Fruit fly (Drosophila melanogaster) whole organism, embryonic: Measurements from ENCODE around the gene Abl.

Experiments
- Abd-B ChIP-seq: fragments of 200-800 bp; sonication (Bioruptor generic); optimal IDR thresholded peaks from 2 replicates; lab custom pipeline; 2018; ENCODE audit warnings: missing biosample characterization, mild to moderate bottlenecking, missing genetic modification characterization, moderate library complexity
- BtbVII ChIP-seq: fragments of 200-800 bp; sonication (Bioruptor generic); optimal IDR thresholded peaks from 3 replicates; lab custom pipeline; 2017; ENCODE audit warnings: missing biosample characterization, mild to moderate bottlenecking, missing genetic modification characterization
- CG10321 ChIP-seq: fragments of 200-800 bp; sonication (Bioruptor generic); IDR thresholded peaks from 2 replicates; pipeline ENCODE4 v1.3.6; 2022; ENCODE audit warnings: missing biosample characterization, missing genetic modification characterization
- CG11696 ChIP-seq: fragments of 200-800 bp; sonication (Bioruptor generic); IDR thresholded peaks from 2 replicates; pipeline ENCODE4 v1.3.6; 2022; ENCODE audit warnings: missing biosample characterization, missing genetic modification characterization
- CG12769 ChIP-seq: fragments of 200-800 bp; sonication (Bioruptor generic); optimal IDR thresholded peaks from 2 replicates; lab custom pipeline; 2019; ENCODE audit warnings: missing biosample characterization, mild to moderate bottlenecking, missing genetic modification characterization, moderate library complexity
- CG12942 ChIP-seq: fragments of 200-800 bp; sonication (Bioruptor generic); optimal IDR thresholded peaks from 3 replicates; lab custom pipeline; 2016; ENCODE audit warnings: missing biosample characterization, missing genetic modification characterization
- CG13123 ChIP-seq: fragments of 200-800 bp; sonication (Bioruptor generic); optimal IDR thresholded peaks from 2 replicates; lab custom pipeline; 2016; ENCODE audit warnings: missing biosample characterization, missing genetic modification characterization
- CG15479 ChIP-seq: fragments of 200-800 bp; sonication (Bioruptor generic); optimal IDR thresholded peaks from 3 replicates; lab custom pipeline; 2019; ENCODE audit warnings: missing biosample characterization, mild to moderate bottlenecking, missing genetic modification characterization, moderate library complexity
- CG15514 ChIP-seq: fragments of 200-800 bp; sonication (Bioruptor generic); optimal IDR thresholded peaks from 3 replicates; lab custom pipeline; 2017; ENCODE audit warnings: missing biosample characterization, missing genetic modification characterization, mild to moderate bottlenecking, moderate library complexity, missing genetic modification reagents
- CG18011 ChIP-seq: fragments of 200-800 bp; sonication (Bioruptor generic); optimal IDR thresholded peaks from 2 replicates; lab custom pipeline; 2017; ENCODE audit warnings: missing biosample characterization, missing genetic modification characterization, mild to moderate bottlenecking, moderate library complexity, missing genotype
- CG2120 ChIP-seq: fragments of 200-800 bp; sonication (Bioruptor generic); optimal IDR thresholded peaks from 3 replicates; lab custom pipeline; 2016; ENCODE audit warnings: missing biosample characterization, missing genetic modification characterization
- CG2202 ChIP-seq: fragments of 200-800 bp; sonication (Bioruptor generic); optimal IDR thresholded peaks from 2 replicates; lab custom pipeline; 2018; ENCODE audit warnings: missing biosample characterization, mild to moderate bottlenecking, missing genetic modification characterization
- CG3065 ChIP-seq: fragments of 200-800 bp; sonication (Bioruptor generic); optimal IDR thresholded peaks from 2 replicates; lab custom pipeline; 2016; ENCODE audit warnings: missing biosample characterization, missing genetic modification characterization
- CG31365 ChIP-seq: fragments of 200-800 bp; sonication (Bioruptor generic); optimal IDR thresholded peaks from 2 replicates; lab custom pipeline; 2018; ENCODE audit warnings: missing biosample characterization, mild to moderate bottlenecking, missing genetic modification characterization
- CG31441 ChIP-seq: fragments of 200-800 bp; sonication (Bioruptor generic); IDR thresholded peaks from 2 replicates; pipeline ENCODE4 v1.3.6; 2022; ENCODE audit warnings: missing biosample characterization, missing genetic modification characterization
- CG4360 ChIP-seq: fragments of 200-800 bp; sonication (Bioruptor generic); IDR thresholded peaks from 2 replicates; pipeline ENCODE4 v1.3.6; 2022; ENCODE audit warnings: missing biosample characterization, missing genetic modification characterization
- CG43689 ChIP-seq: fragments of 200-800 bp; sonication (Bioruptor generic); IDR thresholded peaks from 2 replicates; pipeline ENCODE4 v1.3.6; 2022; ENCODE audit warnings: missing biosample characterization, missing genetic modification characterization
- CG6813 ChIP-seq: fragments of 200-800 bp; sonication (Bioruptor generic); optimal IDR thresholded peaks from 2 replicates; lab custom pipeline; 2017; ENCODE audit warnings: missing biosample characterization, missing genetic modification characterization, mild to moderate bottlenecking, moderate library complexity, missing genetic modification reagents
- CG7271 ChIP-seq: fragments of 200-800 bp; sonication (Bioruptor generic); optimal IDR thresholded peaks from 2 replicates; lab custom pipeline; 2018; ENCODE audit warnings: missing biosample characterization, mild to moderate bottlenecking, missing genetic modification characterization, moderate library complexity
- CG7357 ChIP-seq: fragments of 200-800 bp; sonication (Bioruptor generic); IDR thresholded peaks from 3 replicates; pipeline ENCODE4 v1.3.6; 2022; ENCODE audit warnings: missing biosample characterization, missing genetic modification characterization
- CG8944 ChIP-seq: fragments of 200-800 bp; sonication (Bioruptor generic); optimal IDR thresholded peaks from 3 replicates; lab custom pipeline; 2016; ENCODE audit warnings: missing biosample characterization, missing genetic modification characterization
- CG9797 ChIP-seq: fragments of 200-800 bp; sonication (Bioruptor generic); optimal IDR thresholded peaks from 3 replicates; lab custom pipeline; 2018; ENCODE audit warnings: missing biosample characterization, mild to moderate bottlenecking, missing genetic modification characterization
- Dll ChIP-seq: fragments of 200-800 bp; sonication (Bioruptor generic); IDR thresholded peaks from 4 replicates; pipeline ENCODE4 v1.3.6; 2022; ENCODE audit warnings: missing biosample characterization, missing genetic modification characterization; ENCODE audit not compliant: partially characterized antibody
- Doc2 ChIP-seq: fragments of 200-800 bp; sonication (Bioruptor generic); IDR thresholded peaks from 2 replicates; pipeline ENCODE4 v1.3.6; 2022; ENCODE audit warnings: missing biosample characterization, missing genetic modification characterization
- Fer3 ChIP-seq: fragments of 200-800 bp; sonication (Bioruptor generic); optimal IDR thresholded peaks from 2 replicates; lab custom pipeline; 2018; ENCODE audit warnings: missing biosample characterization, mild to moderate bottlenecking, missing genetic modification characterization, moderate library complexity
- H15 ChIP-seq: fragments of 200-800 bp; sonication (Bioruptor generic); IDR thresholded peaks from 3 replicates; pipeline ENCODE4 v1.3.6; 2022; ENCODE audit warnings: missing biosample characterization, missing genetic modification characterization
- Hr51 ChIP-seq, 2 experiments: fragments of 200-800 bp; sonication (Bioruptor generic); optimal IDR thresholded peaks; 2 replicates in 1 of 2; 3 replicates in 1 of 2; lab custom pipeline; 2016 to 2018; ENCODE audit warnings: missing biosample characterization in 2 of 2, missing genetic modification characterization in 2 of 2, mild to moderate bottlenecking in 1 of 2, moderate library complexity in 1 of 2
- NfI ChIP-seq: fragments of 200-800 bp; sonication (Bioruptor generic); optimal IDR thresholded peaks from 3 replicates; lab custom pipeline; 2018; ENCODE audit warnings: missing biosample characterization, mild to moderate bottlenecking, missing genetic modification characterization, moderate library complexity
- Pdp1 ChIP-seq, 2 experiments: fragments of 200-800 bp; sonication (Bioruptor generic); optimal IDR thresholded peaks; 3 replicates each; lab custom pipeline; 2016; ENCODE audit warnings: missing biosample characterization in 2 of 2, missing genetic modification characterization in 2 of 2, mild to moderate bottlenecking in 1 of 2, moderate library complexity in 1 of 2
- Ptx1 ChIP-seq: fragments of 200-800 bp; sonication (Bioruptor generic); IDR thresholded peaks from 2 replicates; pipeline ENCODE4 v1.3.6; 2022; ENCODE audit warnings: missing biosample characterization, missing genetic modification characterization
- Sox100B ChIP-seq: fragments of 200-800 bp; sonication (Bioruptor generic); optimal IDR thresholded peaks from 3 replicates; lab custom pipeline; 2018; ENCODE audit warnings: missing biosample characterization, mild to moderate bottlenecking, missing genetic modification characterization
- Taf1 ChIP-seq: fragments of 200-800 bp; sonication (Bioruptor generic); IDR thresholded peaks from 2 replicates; pipeline ENCODE4 v1.3.6; 2022; ENCODE audit warnings: missing biosample characterization, missing genetic modification characterization
- Trl ChIP-seq, 3 experiments: fragments of >200 bp in 2 of 3; fragments of 200-800 bp in 1 of 3; sonication (Bioruptor generic) in 1 of 3; optimal IDR thresholded peaks; 2 replicates in 1 of 3; 3 replicates in 2 of 3; lab custom pipeline; 2016 to 2017; ENCODE audit warnings: missing biosample characterization in 1 of 3, missing genetic modification characterization in 1 of 3
- Usf ChIP-seq: fragments of 200-800 bp; sonication (Bioruptor generic); optimal IDR thresholded peaks from 2 replicates; lab custom pipeline; 2017; ENCODE audit warnings: missing genotype, missing biosample characterization, missing genetic modification characterization
- ara ChIP-seq: fragments of 200-800 bp; sonication (Bioruptor generic); IDR thresholded peaks from 2 replicates; pipeline ENCODE4 v1.3.6; 2022; ENCODE audit warnings: missing biosample characterization, missing genetic modification characterization
- bab2 ChIP-seq: fragments of 200-800 bp; sonication (Bioruptor generic); optimal IDR thresholded peaks from 2 replicates; lab custom pipeline; 2016; ENCODE audit warnings: missing biosample characterization, missing genetic modification characterization
- cato ChIP-seq: fragments of 200-800 bp; sonication (Bioruptor generic); optimal IDR thresholded peaks from 2 replicates; lab custom pipeline; 2016; ENCODE audit warnings: missing biosample characterization, missing genetic modification characterization, borderline replicate concordance
- dati ChIP-seq: fragments of 200-800 bp; sonication (Bioruptor generic); IDR thresholded peaks from 2 replicates; pipeline ENCODE4 v1.3.6; 2022; ENCODE audit warnings: missing biosample characterization, missing genetic modification characterization
- en ChIP-seq: fragments of 200-800 bp; sonication (Bioruptor generic); optimal IDR thresholded peaks from 2 replicates; lab custom pipeline; 2016; ENCODE audit warnings: missing biosample characterization, missing genetic modification characterization
- ftz-f1 ChIP-seq: fragments of 200-800 bp; sonication (Bioruptor generic); optimal IDR thresholded peaks from 2 replicates; lab custom pipeline; 2016; ENCODE audit warnings: missing biosample characterization, missing genetic modification characterization
- gcm2 ChIP-seq: fragments of 200-800 bp; sonication (Bioruptor generic); optimal IDR thresholded peaks from 2 replicates; lab custom pipeline; 2016; ENCODE audit warnings: missing biosample characterization, missing genetic modification characterization
- gsb ChIP-seq: fragments of 200-800 bp; sonication (Bioruptor generic); IDR thresholded peaks from 2 replicates; pipeline ENCODE4 v1.3.6; 2022; ENCODE audit warnings: missing biosample characterization, missing genetic modification characterization
- ham ChIP-seq: fragments of 200-800 bp; sonication (Bioruptor generic); IDR thresholded peaks from 2 replicates; pipeline ENCODE4 v1.3.6; 2022; ENCODE audit warnings: missing biosample characterization, missing genetic modification characterization
- hth ChIP-seq: fragments of >200 bp; optimal IDR thresholded peaks from 2 replicates; lab custom pipeline; 2017; ENCODE audit warnings: inconsistent platforms
- p53 ChIP-seq: fragments of 200-800 bp; sonication (Bioruptor generic); optimal IDR thresholded peaks from 2 replicates; lab custom pipeline; 2016; ENCODE audit warnings: missing biosample characterization, missing genetic modification characterization
- run ChIP-seq: fragments of 200-800 bp; sonication (Bioruptor generic); optimal IDR thresholded peaks from 3 replicates; lab custom pipeline; 2018; ENCODE audit warnings: missing biosample characterization, mild to moderate bottlenecking, missing genetic modification characterization
- salm ChIP-seq: fragments of 200-800 bp; sonication (Bioruptor generic); optimal IDR thresholded peaks from 2 replicates; lab custom pipeline; 2018; ENCODE audit warnings: missing biosample characterization, mild to moderate bottlenecking, missing genetic modification characterization
- sd ChIP-seq: fragments of 200-800 bp; sonication (Bioruptor generic); optimal IDR thresholded peaks from 3 replicates; lab custom pipeline; 2018; ENCODE audit warnings: missing biosample characterization, mild to moderate bottlenecking, missing genetic modification characterization, moderate library complexity
- sisA ChIP-seq: fragments of 200-800 bp; sonication (Bioruptor generic); IDR thresholded peaks from 2 replicates; pipeline ENCODE4 v1.3.6; 2022; ENCODE audit warnings: missing biosample characterization, missing genetic modification characterization

Abl gene

dm6 chr3L:16642954-16643353 lies 4.7 kb downstream of the Abl start (continued):
- TF ChIP-seq salm (tag; lab: Kevin White, UChicago) (no peak), Trl (optimal IDR thresholded peaks at IDR 0.05; lab: Kevin White, UChicago) (no peak), Trl (GFP tag; optimal IDR thresholded peaks at IDR 0.05; lab: Kevin White, UChicago) (no peak), Doc2 (GFP tag; lab: Robert Waterston, UW) (no peak), hth (no peak), ftz-f1 (GFP tag; lab: Kevin White, UChicago) (no peak), sd (tag; lab: Kevin White, UChicago) (no peak), BtbVII (GFP tag; lab: Kevin White, UChicago) (no peak), Abd-B (no peak), CG13123 (GFP tag; lab: Kevin White, UChicago) (no peak), CG4360 (GFP tag; lab: Robert Waterston, UW) (no peak), CG10321 (GFP tag; lab: Robert Waterston, UW) (no peak), CG7271 (tag; lab: Kevin White, UChicago) (no peak), Taf1 (GFP tag; lab: Robert Waterston, UW) (no peak), Hr51 (GFP tag; optimal IDR thresholded peaks at IDR 0.05; lab: Kevin White, UChicago) (peak in 1 of 2 experiments; percentile 12), Sox100B (GFP tag; lab: Kevin White, UChicago) (no peak), CG31441 (GFP tag; lab: Robert Waterston, UW) (0 out of 2 replicates have a peak, but pooled peaks have one; percentile 31), CG31365 (tag; lab: Kevin White, UChicago) (no peak), CG12942 (GFP tag; lab: Kevin White, UChicago) (no peak), gcm2 (GFP tag; lab: Kevin White, UChicago) (no peak), cato (GFP tag; lab: Kevin White, UChicago) (no peak), CG12769 (tag; lab: Kevin White, UChicago) (no peak), NfI (no peak), CG11696 (GFP tag; lab: Robert Waterston, UW) (no peak), CG7357 (GFP tag; lab: Robert Waterston, UW) (no peak)

dm6 chr3L:16642088-16642507 lies 5.6 kb downstream of the Abl start:
- TF ChIP-seq gsb (GFP tag; lab: Robert Waterston, UW), result no peak
- TF ChIP-seq Usf (GFP tag; lab: Kevin White, UChicago), result peak; percentile 23
- TF ChIP-seq ara (GFP tag; lab: Robert Waterston, UW), result peak; percentile 64; the same call in 1 of the 2 replicates
- no peak; the same call in none of the 2 replicates for TF ChIP-seq sisA (GFP tag; lab: Robert Waterston, UW)
- TF ChIP-seq dati (GFP tag; lab: Robert Waterston, UW), result 0 out of 2 replicates have a peak, but pooled peaks have one; percentile 5
- TF ChIP-seq CG9797 (GFP tag; lab: Kevin White, UChicago), result no peak
- TF ChIP-seq CG6813 (GFP tag; lab: Kevin White, UChicago), result peak; percentile 22
- no peak for TF ChIP-seq en (GFP tag; lab: Kevin White, UChicago)
- TF ChIP-seq H15 (GFP tag; lab: Robert Waterston, UW), result 0 out of 3 replicates have a peak, but pooled peaks have one; percentile 30
- TF ChIP-seq Fer3 (tag; lab: Kevin White, UChicago), result no peak
- no peak for TF ChIP-seq CG3065 (GFP tag; lab: Kevin White, UChicago)
- TF ChIP-seq CG7357 (GFP tag; lab: Robert Waterston, UW), result peak; percentile 39; the same call in 1 of the 3 replicates
- no peak for TF ChIP-seq CG15479
- peak in 1 of 2 experiments; percentile 2 for TF ChIP-seq Pdp1 (GFP tag; optimal IDR thresholded peaks at IDR 0.05; lab: Kevin White, UChicago)
- TF ChIP-seq ham (GFP tag; lab: Robert Waterston, UW), result no peak
- TF ChIP-seq Ptx1 (GFP tag; lab: Robert Waterston, UW), result peak; percentile 53
- TF ChIP-seq CG2120 (GFP tag; lab: Kevin White, UChicago), result no peak
- TF ChIP-seq CG43689 (GFP tag; lab: Robert Waterston, UW), result no peak
- no peak for TF ChIP-seq CG12769 (tag; lab: Kevin White, UChicago)
- no peak for TF ChIP-seq p53 (GFP tag; lab: Kevin White, UChicago)
- TF ChIP-seq CG2202 (tag; lab: Kevin White, UChicago), result peak; percentile 34
- no peak for TF ChIP-seq CG15514 (GFP tag; lab: Kevin White, UChicago)
- no peak for TF ChIP-seq Trl (optimal IDR thresholded peaks at IDR 0.05; lab: Kevin White, UChicago)
- TF ChIP-seq Trl (GFP tag; optimal IDR thresholded peaks at IDR 0.05; lab: Kevin White, UChicago), result peak; percentile 19
- peak; percentile 20 for TF ChIP-seq CG8944 (GFP tag; lab: Kevin White, UChicago)
- no peak for TF ChIP-seq bab2
- TF ChIP-seq Dll, result no peak
- no peak for TF ChIP-seq CG18011 (GFP tag; lab: Kevin White, UChicago)
- TF ChIP-seq CG31365 (tag; lab: Kevin White, UChicago), result no peak
- TF ChIP-seq run (tag; lab: Kevin White, UChicago), result peak; percentile 11
